Fruit fly (Drosophila melanogaster): ENCODE data around the gene wg.

dm6 chr2L:7261989-7262388, 45.0 kb upstream of the wg start:
- TF ChIP-seq CG8478 (optimal IDR thresholded peaks at IDR 0.05) (no peak), CTCF (optimal IDR thresholded peaks at IDR 0.05) (no peak)
